Worm (Caenorhabditis elegans) whole organism, midembryonic: ENCODE measurements around the gene gfl-1.
A peak's percentile ranks its signal among the peaks of the same experiment; 100 is the strongest.

Experiments
- T22C8.4 ChIP-seq: fragments of 200-800 bp; sonication (Bioruptor generic); IDR thresholded peaks from 2 replicates; pipeline ENCODE4 v1.3.6; 2022; ENCODE audit warnings: missing genetic modification characterization, missing compliant biosample characterization
- cog-1 ChIP-seq: sonication (generic microtip); optimal IDR thresholded peaks from 2 replicates; lab custom pipeline; 2016; ENCODE audit warnings: missing genetic modification characterization, missing compliant biosample characterization
- flt-1 ChIP-seq: fragments of 200-800 bp; sonication (Bioruptor generic); IDR thresholded peaks from 2 replicates; pipeline ENCODE4 v1.3.6; 2022; ENCODE audit warnings: missing genetic modification characterization, missing compliant biosample characterization
- med-1 ChIP-seq: sonication (generic microtip); optimal IDR thresholded peaks from 2 replicates; lab custom pipeline; 2017; ENCODE audit warnings: missing genetic modification characterization, mild to moderate bottlenecking, missing compliant biosample characterization, antibody characterized with exemption, missing genetic modification reagents; ENCODE audit not compliant: insufficient read depth
- ref-1 ChIP-seq: fragments of 200-800 bp; sonication (Bioruptor generic); conservative IDR thresholded peaks from 2 replicates; pipeline ENCODE4 v1.3.6; 2022; ENCODE audit warnings: missing genetic modification reagents, missing genetic modification characterization, missing compliant biosample characterization
- tab-1 ChIP-seq: fragments of 200-800 bp; sonication (Bioruptor generic); IDR thresholded peaks from 2 replicates; pipeline ENCODE4 v1.3.6; 2022; ENCODE audit warnings: missing genetic modification characterization, missing compliant biosample characterization
- ztf-23 ChIP-seq: fragments of 200-800 bp; sonication (Bioruptor generic); IDR thresholded peaks from 2 replicates; pipeline ENCODE4 v1.3.6; 2022; ENCODE audit warnings: missing genetic modification reagents, missing genetic modification characterization, missing compliant biosample characterization
- ztf-29 ChIP-seq: fragments of 200-800 bp; sonication (Bioruptor generic); IDR thresholded peaks from 2 replicates; pipeline ENCODE4 v1.3.6; 2022; ENCODE audit warnings: missing genetic modification reagents, missing genetic modification characterization, missing compliant biosample characterization

ce11 chrIV:11494924-11495323 lies 26.2 kb upstream of the gfl-1 start:
- TF ChIP-seq ztf-23 (GFP tag; lab: Robert Waterston, UW) (0 out of 2 replicates have a peak, but pooled peaks have one; percentile 15), ztf-29 (GFP tag; lab: Robert Waterston, UW) (no peak), ref-1 (GFP tag; lab: Robert Waterston, UW) (no peak), flt-1 (no peak), tab-1 (GFP tag; lab: Robert Waterston, UW) (no peak), T22C8.4 (GFP tag; lab: Robert Waterston, UW) (no peak), cog-1 (tag; lab: Kevin White, UChicago) (no peak), med-1 (no peak)
